Worm (Caenorhabditis elegans): Measurements from ENCODE around the gene unc-96.

DNA sequence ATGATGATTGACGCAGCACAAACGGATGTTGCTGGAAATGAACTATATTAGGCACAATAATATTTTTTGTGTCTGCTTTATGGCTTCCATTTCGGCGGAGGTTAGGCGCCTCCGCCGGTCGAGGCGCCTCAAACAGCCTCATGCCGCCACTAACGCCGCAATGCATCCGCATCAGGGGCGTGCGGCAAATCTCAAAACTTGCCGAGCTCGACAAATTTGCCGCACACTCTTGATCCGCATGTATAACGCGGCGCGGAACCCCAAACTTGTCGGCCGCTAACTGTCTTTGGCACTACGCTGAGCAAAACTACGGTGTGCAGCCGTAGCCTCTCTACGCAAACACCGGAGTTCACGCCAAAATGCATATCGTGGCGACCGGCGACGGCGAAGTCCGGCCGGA lies 39.3 kb downstream of the unc-96 start:
- no peak for TF ChIP-seq dao-5 (tag; optimal IDR thresholded peaks at IDR 0.05)
- no peak for TF ChIP-seq W03F9.2 (tag; optimal IDR thresholded peaks at IDR 0.05)

Measured in whole organism, L4/young adult.